Worm (Caenorhabditis elegans): Measurements from ENCODE around the gene Y54F10BM.9.

- peak; percentile 54 for TF ChIP-seq hlh-11 (tag; optimal IDR thresholded peaks at IDR 0.05)
- TF ChIP-seq hmg-1.1 (GFP tag; IDR thresholded peaks at IDR 0.05): peak; percentile 14; the same call in 1 of the 2 replicates
- TF ChIP-seq mxl-3 (GFP tag; optimal IDR thresholded peaks at IDR 0.05): peak; percentile 20
- TF ChIP-seq aha-1 (tag): no peak
- no peak for TF ChIP-seq nhr-6 (tag; optimal IDR thresholded peaks at IDR 0.05)
- no peak for TF ChIP-seq ama-1 (optimal IDR thresholded peaks at IDR 0.05)
- TF ChIP-seq dpl-1 (GFP tag; optimal IDR thresholded peaks at IDR 0.05): peak; percentile 29
- TF ChIP-seq ceh-28 (tag; optimal IDR thresholded peaks at IDR 0.05): no peak
- no peak for TF ChIP-seq fkh-10 (GFP tag; optimal IDR thresholded peaks at IDR 0.05)
- no peak for TF ChIP-seq ztf-11 (tag; optimal IDR thresholded peaks at IDR 0.05)
These were observed at the start of gene Y54F10BM.9 for ce11 chrIII:2304867-2305266.

Measured in whole organism, L4 larva.